Worm (Caenorhabditis elegans) whole organism, late embryonic: Measurements from ENCODE around the gene fut-4.

Source experiments
- C08G9.2 ChIP-seq: sonication (generic microtip); optimal IDR thresholded peaks from 2 replicates; lab custom pipeline; 2016; ENCODE audit warnings: mild to moderate bottlenecking, missing genetic modification characterization, moderate library complexity, missing compliant biosample characterization
- K02D7.2 ChIP-seq: sonication (generic microtip); optimal IDR thresholded peaks from 2 replicates; lab custom pipeline; 2017; ENCODE audit warnings: mild to moderate bottlenecking, missing genetic modification characterization, missing compliant biosample characterization
- K09A11.1 ChIP-seq: sonication (generic microtip); optimal IDR thresholded peaks from 2 replicates; lab custom pipeline; 2017; ENCODE audit warnings: antibody characterized with exemption, mild to moderate bottlenecking, missing genetic modification characterization, missing compliant biosample characterization; ENCODE audit not compliant: insufficient read depth
- ahr-1 ChIP-seq: sonication (generic microtip); optimal IDR thresholded peaks from 2 replicates; lab custom pipeline; 2016; ENCODE audit warnings: missing genetic modification characterization, missing compliant biosample characterization
- ama-1 ChIP-seq: fragments of 150-350 bp; optimal IDR thresholded peaks from 2 replicates; lab custom pipeline; 2014
- ceh-19 ChIP-seq: fragments of 200-800 bp; sonication (Bioruptor generic); optimal IDR thresholded peaks from 2 replicates; lab custom pipeline; 2018; ENCODE audit warnings: mild to moderate bottlenecking, missing genetic modification characterization, missing compliant biosample characterization
- ceh-2 ChIP-seq: sonication (generic microtip); optimal IDR thresholded peaks from 2 replicates; lab custom pipeline; 2016; ENCODE audit warnings: missing genotype, missing genetic modification characterization, missing compliant biosample characterization
- ceh-24 ChIP-seq: sonication (generic microtip); optimal IDR thresholded peaks from 2 replicates; lab custom pipeline; 2016; ENCODE audit warnings: mild to moderate bottlenecking, missing genetic modification characterization, missing compliant biosample characterization
- ceh-34 ChIP-seq: sonication (generic microtip); optimal IDR thresholded peaks from 2 replicates; lab custom pipeline; 2016; ENCODE audit warnings: mild to moderate bottlenecking, missing genetic modification characterization, missing compliant biosample characterization
- ceh-45 ChIP-seq: fragments of 200-800 bp; sonication (Bioruptor generic); IDR thresholded peaks from 2 replicates; pipeline ENCODE4 v1.3.6; 2022; ENCODE audit warnings: missing genetic modification reagents, missing genetic modification characterization, missing compliant biosample characterization
- ceh-9 ChIP-seq: sonication (generic microtip); optimal IDR thresholded peaks from 2 replicates; lab custom pipeline; 2016; ENCODE audit warnings: mild to moderate bottlenecking, missing genetic modification characterization, inconsistent platforms, missing compliant biosample characterization
- dve-1 ChIP-seq: sonication (generic microtip); optimal IDR thresholded peaks from 2 replicates; lab custom pipeline; 2017; ENCODE audit warnings: antibody characterized with exemption, mild to moderate bottlenecking, missing genetic modification characterization, missing compliant biosample characterization
- elt-2 ChIP-seq: sonication (generic microtip); optimal IDR thresholded peaks from 2 replicates; lab custom pipeline; 2016; ENCODE audit warnings: missing genetic modification reagents, missing genetic modification characterization, missing compliant biosample characterization
- eyg-1 ChIP-seq: sonication (generic microtip); optimal IDR thresholded peaks from 2 replicates; lab custom pipeline; 2016; ENCODE audit warnings: missing genotype, missing genetic modification characterization, missing compliant biosample characterization
- fax-1 ChIP-seq: sonication (generic microtip); optimal IDR thresholded peaks from 2 replicates; lab custom pipeline; 2016; ENCODE audit warnings: missing genotype, missing genetic modification characterization, missing compliant biosample characterization
- fkh-10 ChIP-seq: fragments of 150-350 bp; optimal IDR thresholded peaks from 2 replicates; lab custom pipeline; 2014; ENCODE audit warnings: missing biosample characterization, missing genetic modification reagents, missing genetic modification characterization
- gmeb-2 ChIP-seq: sonication (generic microtip); optimal IDR thresholded peaks from 2 replicates; lab custom pipeline; 2016; ENCODE audit warnings: missing genetic modification characterization, inconsistent platforms, missing compliant biosample characterization
- hlh-15 ChIP-seq: sonication (generic microtip); optimal IDR thresholded peaks from 2 replicates; lab custom pipeline; 2016; ENCODE audit warnings: missing genetic modification characterization, missing compliant biosample characterization
- hlh-30 ChIP-seq: sonication (generic microtip); optimal IDR thresholded peaks from 2 replicates; lab custom pipeline; 2017; ENCODE audit warnings: antibody characterized with exemption, missing genetic modification characterization, missing compliant biosample characterization; ENCODE audit not compliant: insufficient read depth
- hlh-6 ChIP-seq: sonication (generic microtip); optimal IDR thresholded peaks from 2 replicates; lab custom pipeline; 2016; ENCODE audit warnings: missing genotype, missing genetic modification characterization, missing compliant biosample characterization
- hlh-8 ChIP-seq: sonication (generic microtip); optimal IDR thresholded peaks from 2 replicates; lab custom pipeline; 2016; ENCODE audit warnings: missing genotype, missing genetic modification characterization, missing compliant biosample characterization
- lim-6 ChIP-seq: sonication (generic microtip); optimal IDR thresholded peaks from 2 replicates; lab custom pipeline; 2016; ENCODE audit warnings: missing genetic modification characterization, missing compliant biosample characterization
- nfya-1 ChIP-seq: sonication (generic microtip); optimal IDR thresholded peaks from 2 replicates; lab custom pipeline; 2017; ENCODE audit warnings: missing genetic modification characterization, mild to moderate bottlenecking, missing compliant biosample characterization, antibody characterized with exemption, moderate library complexity
- nhr-11 ChIP-seq: fragments of 150-350 bp; optimal IDR thresholded peaks from 2 replicates; lab custom pipeline; 2014; ENCODE audit warnings: missing biosample characterization, missing genetic modification characterization
- npax-4 ChIP-seq: sonication (generic microtip); optimal IDR thresholded peaks from 2 replicates; lab custom pipeline; 2016; ENCODE audit warnings: missing genetic modification characterization, missing compliant biosample characterization
- odd-2 ChIP-seq: sonication (generic microtip); optimal IDR thresholded peaks from 2 replicates; lab custom pipeline; 2017; ENCODE audit warnings: antibody characterized with exemption, mild to moderate bottlenecking, missing genetic modification characterization, missing compliant biosample characterization
- pag-3 ChIP-seq: sonication (generic microtip); optimal IDR thresholded peaks from 2 replicates; lab custom pipeline; 2016; ENCODE audit warnings: missing compliant biosample characterization, missing genetic modification characterization, borderline replicate concordance
- pha-2 ChIP-seq: sonication (generic microtip); optimal IDR thresholded peaks from 2 replicates; lab custom pipeline; 2017; ENCODE audit warnings: mild to moderate bottlenecking, missing genetic modification characterization, missing compliant biosample characterization
- pqm-1 ChIP-seq: sonication (generic microtip); optimal IDR thresholded peaks from 2 replicates; lab custom pipeline; 2016; ENCODE audit warnings: missing genetic modification characterization, missing compliant biosample characterization
- sdc-2 ChIP-seq: sonication (generic microtip); optimal IDR thresholded peaks from 2 replicates; lab custom pipeline; 2016; ENCODE audit warnings: missing genotype, missing genetic modification characterization, missing compliant biosample characterization
- sox-2 ChIP-seq: fragments of 200-800 bp; sonication (Bioruptor generic); IDR thresholded peaks from 2 replicates; pipeline ENCODE4 v1.3.6; 2022; ENCODE audit warnings: missing genetic modification reagents, missing genetic modification characterization, missing compliant biosample characterization
- zip-5 ChIP-seq: sonication (generic microtip); optimal IDR thresholded peaks from 2 replicates; lab custom pipeline; 2016; ENCODE audit warnings: missing genetic modification characterization, missing compliant biosample characterization

Gene fut-4

ce11 chrII:2787849-2788248 lies 34.5 kb downstream of the fut-4 start:
- TF ChIP-seq gmeb-2 (tag; lab: Kevin White, UChicago): no peak

- TF ChIP-seq C08G9.2 (tag; lab: Kevin White, UChicago): no peak
- TF ChIP-seq sdc-2 (tag; lab: Kevin White, UChicago): no peak
- no peak for TF ChIP-seq fkh-10
- no peak for TF ChIP-seq ceh-34 (tag; lab: Kevin White, UChicago)
- TF ChIP-seq K02D7.2 (tag; lab: Kevin White, UChicago): no peak
- no peak for TF ChIP-seq hlh-8
- TF ChIP-seq ceh-45 (GFP tag; lab: Robert Waterston, UW): no peak
Measured at ce11 chrII:2787031-2787512, 35.3 kb downstream of the fut-4 start, which contains the start of the genes F08D12.12 and srpa-72. Gene F08D12.12, minus strand, starts transcription at chrII:2787081. Gene srpa-72, plus strand, starts transcription at chrII:2787481.

DNA sequence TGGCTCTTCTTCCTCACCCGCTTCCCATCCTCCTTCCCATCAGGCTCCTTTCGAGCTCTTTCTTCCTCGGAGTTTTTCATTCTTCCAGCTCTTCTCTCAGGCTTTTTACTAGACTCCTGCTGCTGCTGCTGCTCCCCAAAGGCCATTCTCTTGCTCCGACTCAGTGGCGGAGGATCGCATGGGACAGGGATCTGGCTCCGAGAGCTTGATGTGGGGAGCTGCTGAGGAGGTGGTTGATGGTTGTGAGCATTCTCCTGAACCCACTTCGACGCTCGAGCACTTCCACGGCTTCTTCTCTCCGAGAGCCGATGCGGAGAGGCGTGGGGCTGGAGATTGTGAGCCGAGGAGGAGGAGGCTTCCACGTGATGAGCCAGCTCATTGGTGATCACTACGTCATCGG lies 36.5 kb downstream of the fut-4 start:
- TF ChIP-seq K09A11.1 (tag; lab: Kevin White, UChicago) (no peak), lim-6 (tag; lab: Kevin White, UChicago) (no peak), ahr-1 (tag; lab: Kevin White, UChicago) (no peak), ceh-45 (GFP tag; lab: Robert Waterston, UW) (no peak), hlh-6 (tag; lab: Kevin White, UChicago) (peak; percentile 10), sox-2 (GFP tag; lab: Robert Waterston, UW) (no peak), ceh-9 (tag; lab: Kevin White, UChicago) (no peak), hlh-30 (no peak)

ce11 chrII:2783380-2783779 lies 39.0 kb downstream of the fut-4 start:
- TF ChIP-seq pag-3 (tag; lab: Kevin White, UChicago) (no peak), zip-5 (tag; lab: Kevin White, UChicago) (no peak), pqm-1 (tag; lab: Kevin White, UChicago) (no peak), gmeb-2 (tag; lab: Kevin White, UChicago) (no peak), dve-1 (tag; lab: Kevin White, UChicago) (no peak)

DNA sequence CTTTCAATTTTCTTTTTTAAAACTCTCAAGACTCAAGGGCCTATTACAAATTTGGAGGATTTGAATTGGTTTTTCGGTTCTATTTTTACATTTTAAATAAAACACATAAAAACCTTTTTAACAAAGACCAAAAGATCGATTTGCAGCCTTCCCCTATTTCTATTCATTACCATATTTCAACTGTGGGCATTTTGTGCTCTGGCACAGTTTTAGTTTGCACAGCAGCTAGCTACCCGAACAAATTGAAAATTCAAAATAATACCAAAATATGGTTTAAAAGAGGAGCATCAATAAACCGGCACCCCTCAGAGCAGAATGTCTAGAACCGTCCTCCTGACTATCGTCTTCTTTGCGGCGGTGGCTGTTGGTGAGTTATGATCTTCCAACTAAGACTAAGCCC lies 41.0 kb downstream of the fut-4 start, which contains the start of gene F08D12.2:
Gene F08D12.2, plus strand, starts transcription at position 301 of the 400 bp plus-strand sequence.
- no peak for TF ChIP-seq ceh-19 (GFP tag; lab: Kevin White, UChicago)
- no peak for TF ChIP-seq pag-3 (tag; lab: Kevin White, UChicago)
- no peak for TF ChIP-seq hlh-15 (tag; lab: Kevin White, UChicago)
- TF ChIP-seq ceh-2 (tag; lab: Kevin White, UChicago): no peak
- no peak for TF ChIP-seq hlh-6 (tag; lab: Kevin White, UChicago)
- TF ChIP-seq ceh-24 (tag; lab: Kevin White, UChicago): no peak
- no peak for TF ChIP-seq hlh-30
- no peak for TF ChIP-seq odd-2 (tag; lab: Kevin White, UChicago)
- TF ChIP-seq, all 69 proteins: peak for 0

- TF ChIP-seq ahr-1 (tag; lab: Kevin White, UChicago) (no peak), ama-1 (lab: Kevin White, UChicago) (no peak), ceh-45 (GFP tag; lab: Robert Waterston, UW) (no peak), npax-4 (tag; lab: Kevin White, UChicago) (no peak), K02D7.2 (tag; lab: Kevin White, UChicago) (no peak), pag-3 (tag; lab: Kevin White, UChicago) (no peak), eyg-1 (no peak), elt-2 (tag; lab: Kevin White, UChicago) (no peak), pha-2 (tag; lab: Kevin White, UChicago) (no peak), nhr-11 (tag; lab: Kevin White, UChicago) (no peak), K09A11.1 (tag; lab: Kevin White, UChicago) (no peak), fax-1 (tag; lab: Kevin White, UChicago) (no peak), nfya-1 (tag; lab: Kevin White, UChicago) (no peak)
Measured at ce11 chrII:2780804-2781203, 41.5 kb downstream of the fut-4 start.
